Fruit fly (Drosophila melanogaster) whole organism, embryonic: ENCODE measurements around the gene Hph.

Source experiments
- Atf-2 ChIP-seq: fragments of 200-800 bp; sonication (Bioruptor generic); optimal IDR thresholded peaks from 2 replicates; lab custom pipeline; 2016; ENCODE audit warnings: missing biosample characterization, missing genetic modification characterization
- Atf3 ChIP-seq: fragments of 200-800 bp; sonication (Bioruptor generic); optimal IDR thresholded peaks from 3 replicates; lab custom pipeline; 2016; ENCODE audit warnings: missing biosample characterization, missing genetic modification characterization
- CG11695 ChIP-seq: fragments of 200-800 bp; sonication (Bioruptor generic); IDR thresholded peaks from 3 replicates; pipeline ENCODE4 v1.3.6; 2022; ENCODE audit warnings: missing biosample characterization, missing genetic modification characterization
- CG13123 ChIP-seq: fragments of 200-800 bp; sonication (Bioruptor generic); optimal IDR thresholded peaks from 2 replicates; lab custom pipeline; 2016; ENCODE audit warnings: missing biosample characterization, missing genetic modification characterization
- CG13296 ChIP-seq: fragments of 200-800 bp; sonication (Bioruptor generic); optimal IDR thresholded peaks from 3 replicates; lab custom pipeline; 2018; ENCODE audit warnings: missing biosample characterization, mild to moderate bottlenecking, missing genetic modification characterization
- CG13894 ChIP-seq: fragments of 200-800 bp; sonication (Bioruptor generic); optimal IDR thresholded peaks from 3 replicates; lab custom pipeline; 2018; ENCODE audit warnings: missing biosample characterization, mild to moderate bottlenecking, missing genetic modification characterization, moderate library complexity
- CG14667 ChIP-seq: fragments of 200-800 bp; sonication (Bioruptor generic); IDR thresholded peaks from 2 replicates; pipeline ENCODE4 v1.3.6; 2022; ENCODE audit warnings: missing biosample characterization, missing genetic modification characterization
- CG15269 ChIP-seq: fragments of 200-800 bp; sonication (Bioruptor generic); optimal IDR thresholded peaks from 2 replicates; lab custom pipeline; 2018; ENCODE audit warnings: missing biosample characterization, mild to moderate bottlenecking, missing genetic modification characterization, moderate library complexity
- CG15479 ChIP-seq: fragments of 200-800 bp; sonication (Bioruptor generic); optimal IDR thresholded peaks from 3 replicates; lab custom pipeline; 2019; ENCODE audit warnings: missing biosample characterization, mild to moderate bottlenecking, missing genetic modification characterization, moderate library complexity
- CG1647 ChIP-seq: fragments of 200-800 bp; sonication (Bioruptor generic); optimal IDR thresholded peaks from 3 replicates; lab custom pipeline; 2016; ENCODE audit warnings: missing biosample characterization, missing genetic modification characterization
- CG16815 ChIP-seq: fragments of 200-800 bp; sonication (Bioruptor generic); optimal IDR thresholded peaks from 3 replicates; lab custom pipeline; 2017; ENCODE audit warnings: missing biosample characterization, mild to moderate bottlenecking, missing genetic modification characterization
- CG1792 ChIP-seq: fragments of 200-800 bp; sonication (Bioruptor generic); optimal IDR thresholded peaks from 2 replicates; lab custom pipeline; 2016; ENCODE audit warnings: missing biosample characterization, missing genetic modification characterization
- CG2199 ChIP-seq: fragments of 200-800 bp; sonication (Bioruptor generic); IDR thresholded peaks from 3 replicates; pipeline ENCODE4 v1.3.6; 2022; ENCODE audit warnings: missing biosample characterization, missing genetic modification characterization
- CG31441 ChIP-seq: fragments of 200-800 bp; sonication (Bioruptor generic); IDR thresholded peaks from 2 replicates; pipeline ENCODE4 v1.3.6; 2022; ENCODE audit warnings: missing biosample characterization, missing genetic modification characterization
- CG6272 ChIP-seq: fragments of 200-800 bp; sonication (Bioruptor generic); IDR thresholded peaks from 2 replicates; pipeline ENCODE4 v1.3.6; 2022; ENCODE audit warnings: missing biosample characterization, missing genetic modification characterization
- CG6813 ChIP-seq: fragments of 200-800 bp; sonication (Bioruptor generic); optimal IDR thresholded peaks from 2 replicates; lab custom pipeline; 2017; ENCODE audit warnings: missing biosample characterization, missing genetic modification characterization, mild to moderate bottlenecking, moderate library complexity, missing genetic modification reagents
- CG9609 ChIP-seq: fragments of 200-800 bp; sonication (Bioruptor generic); optimal IDR thresholded peaks from 3 replicates; lab custom pipeline; 2016; ENCODE audit warnings: missing biosample characterization, missing genetic modification characterization
- Ets65A ChIP-seq: fragments of 200-800 bp; sonication (Bioruptor generic); peaks from one replicate; lab custom pipeline; 2016; ENCODE audit warnings: missing biosample characterization, missing genetic modification characterization
- Lpt ChIP-seq: fragments of >200 bp; optimal IDR thresholded peaks from 2 replicates; lab custom pipeline; 2018; ENCODE audit warnings: missing biosample characterization, missing genetic modification characterization
- Max ChIP-seq: fragments of 200-800 bp; sonication (Bioruptor generic); optimal IDR thresholded peaks from 2 replicates; lab custom pipeline; 2016; ENCODE audit warnings: missing biosample characterization, mild to moderate bottlenecking, missing genetic modification characterization
- Med ChIP-seq: fragments of 200-800 bp; sonication (Bioruptor generic); peaks from one replicate; lab custom pipeline; 2016; ENCODE audit warnings: missing biosample characterization, missing genetic modification characterization, mild to moderate bottlenecking, inconsistent platforms, moderate library complexity
- Nf-YC ChIP-seq: fragments of 200-800 bp; optimal IDR thresholded peaks from 3 replicates; lab custom pipeline; 2019; ENCODE audit warnings: missing biosample characterization, mild to moderate bottlenecking, missing genetic modification characterization, moderate library complexity
- Opbp ChIP-seq: fragments of 200-800 bp; sonication (Bioruptor generic); IDR thresholded peaks from 3 replicates; pipeline ENCODE4 v1.3.6; 2022; ENCODE audit warnings: missing biosample characterization, missing genetic modification characterization; ENCODE audit not compliant: partially characterized antibody
- Pdp1 ChIP-seq, 2 experiments: fragments of 200-800 bp; sonication (Bioruptor generic); optimal IDR thresholded peaks; 3 replicates each; lab custom pipeline; 2016; ENCODE audit warnings: missing biosample characterization in 2 of 2, missing genetic modification characterization in 2 of 2, mild to moderate bottlenecking in 1 of 2, moderate library complexity in 1 of 2
- Scr ChIP-seq: fragments of 200-800 bp; sonication (Bioruptor generic); IDR thresholded peaks from 2 replicates; pipeline ENCODE4 v1.3.6; 2022; ENCODE audit warnings: missing biosample characterization, missing genetic modification characterization; ENCODE audit not compliant: partially characterized antibody
- TFAM ChIP-seq: fragments of 200-800 bp; sonication (Bioruptor generic); optimal IDR thresholded peaks from 2 replicates; lab custom pipeline; 2017; ENCODE audit warnings: missing biosample characterization, missing genetic modification characterization, inconsistent platforms
- Taf1 ChIP-seq: fragments of 200-800 bp; sonication (Bioruptor generic); IDR thresholded peaks from 2 replicates; pipeline ENCODE4 v1.3.6; 2022; ENCODE audit warnings: missing biosample characterization, missing genetic modification characterization
- Xrp1 ChIP-seq: fragments of 200-800 bp; sonication (Bioruptor generic); IDR thresholded peaks from 2 replicates; pipeline ENCODE4 v1.3.6; 2022; ENCODE audit warnings: missing biosample characterization, missing genetic modification characterization
- bbx ChIP-seq: fragments of 200-800 bp; sonication (Bioruptor generic); IDR thresholded peaks from 2 replicates; pipeline ENCODE4 v1.3.6; 2022; ENCODE audit warnings: missing biosample characterization, missing genetic modification characterization; ENCODE audit not compliant: partially characterized antibody
- chinmo ChIP-seq: fragments of 200-800 bp; sonication (Bioruptor generic); IDR thresholded peaks from 4 replicates; pipeline ENCODE4 v1.3.6; 2022; ENCODE audit warnings: missing biosample characterization, missing genetic modification characterization; ENCODE audit not compliant: partially characterized antibody
- eyg ChIP-seq: fragments of 200-800 bp; sonication (Bioruptor generic); optimal IDR thresholded peaks from 3 replicates; lab custom pipeline; 2016; ENCODE audit warnings: missing biosample characterization, missing genetic modification characterization
- gro ChIP-seq: fragments of 200-800 bp; sonication (Bioruptor generic); optimal IDR thresholded peaks from 2 replicates; lab custom pipeline; 2016; ENCODE audit warnings: missing biosample characterization, missing genetic modification characterization
- gt ChIP-seq: fragments of 200-800 bp; sonication (Bioruptor generic); IDR thresholded peaks from 2 replicates; pipeline ENCODE4 v1.3.6; 2022; ENCODE audit warnings: missing biosample characterization, missing genetic modification characterization
- klu ChIP-seq: fragments of 200-800 bp; sonication (Bioruptor generic); IDR thresholded peaks from 2 replicates; pipeline ENCODE4 v1.3.6; 2022; ENCODE audit warnings: missing biosample characterization, missing genetic modification characterization
- oc ChIP-seq: fragments of 200-800 bp; sonication (Bioruptor generic); optimal IDR thresholded peaks from 2 replicates; lab custom pipeline; 2018; ENCODE audit warnings: missing biosample characterization, mild to moderate bottlenecking, missing genetic modification characterization, moderate library complexity
- row ChIP-seq: fragments of 200-800 bp; sonication (Bioruptor generic); IDR thresholded peaks from 3 replicates; pipeline ENCODE4 v1.3.6; 2022; ENCODE audit warnings: missing biosample characterization, missing genetic modification characterization
- sc ChIP-seq, 3 experiments: fragments of >200 bp in 2 of 3; fragments of 200-800 bp in 1 of 3; sonication (Bioruptor generic) in 1 of 3; optimal IDR thresholded peaks; 2 replicates in 2 of 3; 3 replicates in 1 of 3; lab custom pipeline; 2017; ENCODE audit warnings: mild to moderate bottlenecking in 1 of 3, missing biosample characterization in 1 of 3, missing genetic modification characterization in 1 of 3, missing genetic modification reagents in 1 of 3
- sd ChIP-seq: fragments of 200-800 bp; sonication (Bioruptor generic); optimal IDR thresholded peaks from 3 replicates; lab custom pipeline; 2018; ENCODE audit warnings: missing biosample characterization, mild to moderate bottlenecking, missing genetic modification characterization, moderate library complexity
- so ChIP-seq: fragments of 200-800 bp; sonication (Bioruptor generic); IDR thresholded peaks from 3 replicates; pipeline ENCODE4 v1.3.6; 2022; ENCODE audit warnings: missing biosample characterization, missing genetic modification characterization
- tio ChIP-seq: fragments of 200-800 bp; sonication (Bioruptor generic); optimal IDR thresholded peaks from 2 replicates; lab custom pipeline; 2017; ENCODE audit warnings: missing biosample characterization, missing genetic modification characterization, inconsistent platforms

Hph gene

DNA sequence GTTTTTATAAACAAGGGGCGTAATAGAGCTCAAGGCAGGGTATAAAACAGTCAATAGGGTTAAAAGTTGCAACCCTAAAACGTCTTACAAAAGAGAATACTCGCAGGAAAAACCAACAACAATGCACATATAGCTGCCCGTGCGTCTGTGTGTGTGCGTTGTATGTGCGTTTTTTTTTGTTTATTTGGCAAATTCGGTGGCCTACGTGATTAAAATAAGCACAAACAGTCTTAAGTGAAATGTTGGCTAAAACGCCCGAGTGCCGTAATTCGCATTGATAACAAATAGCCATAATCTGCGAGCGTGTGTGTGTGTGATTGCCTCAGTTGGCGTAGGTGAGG lies 280 bp downstream of the Hph start (continued):
- no peak for TF ChIP-seq Nf-YC (tag; lab: Kevin White, UChicago)

DNA sequence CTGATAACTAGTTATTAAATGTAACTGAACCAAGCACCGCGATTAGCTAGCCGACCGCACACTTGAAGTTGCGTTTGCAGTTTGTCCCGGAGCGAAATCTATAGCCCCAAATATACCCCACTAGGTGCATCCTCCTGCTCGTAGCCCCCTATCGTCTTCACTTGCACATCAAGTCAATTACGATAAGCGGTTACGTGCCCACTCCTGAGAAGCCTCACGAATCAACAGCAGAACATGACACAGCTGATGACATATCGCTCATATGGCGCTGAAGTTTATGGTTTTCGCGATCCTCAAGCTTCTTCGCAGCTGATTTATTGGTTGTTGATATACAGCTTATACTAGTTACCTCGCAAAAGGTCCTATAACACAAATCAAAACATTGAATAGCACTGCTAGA lies 4.4 kb downstream of the Hph start:
- TF ChIP-seq Med (GFP tag; lab: Kevin White, UChicago) (peak; percentile 40), Atf3 (GFP tag; lab: Kevin White, UChicago) (no peak), row (GFP tag; lab: Robert Waterston, UW) (no peak), gt (GFP tag; lab: Robert Waterston, UW) (no peak), CG11695 (GFP tag; lab: Robert Waterston, UW) (no peak)

DNA sequence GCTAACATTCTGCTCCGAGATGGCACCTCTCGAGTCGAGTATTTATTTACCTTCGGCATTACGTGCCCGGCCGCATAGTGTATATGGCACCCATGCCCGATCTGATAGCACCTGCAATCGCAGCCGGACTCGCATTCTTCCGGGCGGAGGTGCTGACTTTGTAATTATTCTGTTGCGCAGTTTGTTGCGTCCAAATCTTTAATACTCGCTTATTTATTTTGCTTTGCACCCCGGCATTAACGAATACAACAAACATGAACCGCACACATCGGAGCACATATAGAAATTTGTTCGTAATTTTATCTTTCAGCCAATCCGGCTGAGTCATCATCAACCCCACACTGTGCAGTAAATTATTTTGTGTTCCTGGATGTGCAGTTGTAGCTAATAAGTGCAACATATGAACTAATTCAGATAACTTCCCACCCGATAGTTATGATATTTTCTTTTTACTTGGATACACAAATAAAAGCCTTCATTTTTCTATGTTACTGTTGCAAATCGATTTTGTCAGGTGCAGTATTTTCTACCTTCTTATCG lies 5.2 kb downstream of the Hph start:
- TF ChIP-seq Ets65A (GFP tag; lab: Kevin White, UChicago) (peak; percentile 19), sd (tag; lab: Kevin White, UChicago) (peak; percentile 5), CG31441 (no peak), Pdp1 (GFP tag; optimal IDR thresholded peaks at IDR 0.05; lab: Kevin White, UChicago) (peak in 1 of 2 experiments; percentile 5), so (0 out of 3 replicates have a peak, but pooled peaks have one; percentile 15), Taf1 (GFP tag; lab: Robert Waterston, UW) (no peak), CG2199 (GFP tag; lab: Robert Waterston, UW) (peak; percentile 41; the same call in 1 of the 3 replicates), Xrp1 (GFP tag; lab: Robert Waterston, UW) (0 out of 2 replicates have a peak, but pooled peaks have one; percentile 6)

DNA sequence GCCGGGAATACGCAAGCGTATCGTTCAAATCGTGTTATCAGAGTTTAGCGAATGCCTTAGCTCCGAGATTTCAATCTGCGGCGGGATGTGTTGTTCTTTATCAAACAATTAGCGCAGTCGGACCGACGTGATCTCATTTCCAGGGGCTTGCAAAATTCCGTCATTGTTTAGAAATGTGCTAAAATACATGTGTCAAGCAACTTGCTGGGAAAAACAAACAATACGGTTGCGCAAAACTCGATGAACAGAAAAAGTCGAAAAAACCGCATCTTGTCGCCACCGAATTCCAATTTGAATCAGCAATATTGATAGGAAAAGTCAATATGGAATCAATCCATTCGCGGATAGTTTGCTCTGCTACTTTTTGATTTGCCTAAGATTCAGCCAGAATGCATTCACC lies 5.8 kb downstream of the Hph start, which contains the start of gene Tim17a2:
Gene Tim17a2, minus strand, starts transcription at position 101 of the 400 bp plus-strand sequence.
- TF ChIP-seq CG9609 (GFP tag; lab: Kevin White, UChicago) (no peak), sc (optimal IDR thresholded peaks at IDR 0.05; lab: Kevin White, UChicago) (no peak), sc (GFP tag; optimal IDR thresholded peaks at IDR 0.05; lab: Kevin White, UChicago) (no peak), CG15479 (GFP tag; lab: Kevin White, UChicago) (peak; percentile 63), Med (GFP tag; lab: Kevin White, UChicago) (peak; percentile 7)

DNA sequence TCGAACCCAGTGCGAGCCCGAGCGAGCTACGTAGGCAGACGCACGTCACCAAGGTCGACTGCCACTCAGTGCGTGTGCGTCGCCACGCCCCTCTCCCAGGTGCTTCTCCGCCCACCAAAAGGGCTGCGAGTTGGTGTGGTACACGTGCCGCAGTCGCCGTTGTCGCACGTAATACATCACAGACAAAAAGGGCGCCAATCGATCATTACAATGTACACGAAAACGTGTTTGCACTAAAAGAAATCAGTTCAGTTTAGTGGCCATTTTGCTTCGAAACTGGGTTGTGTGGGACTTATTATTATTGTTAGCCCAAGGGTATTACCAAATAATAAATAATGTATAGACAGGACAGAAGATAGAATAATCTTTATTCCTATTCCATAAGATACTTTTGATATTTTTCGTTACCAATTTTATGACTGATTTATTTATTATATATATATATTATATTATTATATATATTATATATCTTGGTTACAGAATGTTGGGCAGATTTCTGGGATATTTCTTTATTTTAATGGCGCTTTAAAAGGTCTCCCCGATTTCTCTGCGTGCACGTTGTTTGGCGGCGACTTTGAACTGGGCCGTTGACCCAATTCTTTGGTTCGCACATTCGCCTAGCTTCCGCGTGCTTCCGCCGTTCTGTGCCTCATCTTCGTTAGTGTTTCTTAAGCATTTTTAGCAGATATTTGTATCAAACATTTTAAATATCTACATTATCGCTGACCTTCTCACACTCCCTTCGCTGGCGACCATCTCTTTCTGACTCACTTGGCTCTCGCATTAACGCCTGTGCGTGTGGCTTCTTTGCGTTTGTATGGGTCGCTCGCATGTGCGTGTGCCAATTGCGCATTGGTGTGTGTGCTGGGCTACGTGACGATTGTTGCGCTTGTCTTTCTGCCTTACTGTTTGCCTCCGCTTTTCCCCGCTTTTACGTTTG lies 6.7 kb downstream of the Hph start:
- TF ChIP-seq CG6813 (GFP tag; lab: Kevin White, UChicago) (peak; percentile 87), tio (peak; percentile 56), Scr (GFP tag; lab: Robert Waterston, UW) (no peak), chinmo (GFP tag; lab: Robert Waterston, UW) (peak; percentile 97), oc (tag; lab: Kevin White, UChicago) (peak; percentile 50), CG14667 (GFP tag; lab: Robert Waterston, UW) (no peak; the same call in 1 of the 2 replicates), TFAM (GFP tag; lab: Kevin White, UChicago) (no peak), Lpt (no peak), gro (GFP tag; lab: Kevin White, UChicago) (peak; percentile 33), Max (GFP tag; lab: Kevin White, UChicago) (peak; percentile 69), CG1792 (GFP tag; lab: Kevin White, UChicago) (no peak), klu (peak; percentile 73; the same call in 1 of the 2 replicates), CG1647 (GFP tag; lab: Kevin White, UChicago) (no peak), CG13296 (GFP tag; lab: Kevin White, UChicago) (peak; percentile 93), Atf-2 (GFP tag; lab: Kevin White, UChicago) (no peak), CG15269 (tag; lab: Kevin White, UChicago) (peak; percentile 93), bbx (GFP tag; lab: Robert Waterston, UW) (peak; percentile 45), Opbp (peak; percentile 33; the same call in 1 of the 3 replicates), CG13123 (peak; percentile 55), CG13894 (tag; lab: Kevin White, UChicago) (peak; percentile 25), CG16815 (GFP tag; lab: Kevin White, UChicago) (peak; percentile 50), eyg (GFP tag; lab: Kevin White, UChicago) (no peak), CG6272 (peak; percentile 48; the same call in 1 of the 2 replicates)
